Fruit fly (Drosophila melanogaster) whole organism, embryonic: ENCODE measurements around the gene GABA-B-R2.

Experiments used
- Asciz ChIP-seq: fragments of 200-800 bp; sonication (Bioruptor generic); optimal IDR thresholded peaks from 2 replicates; lab custom pipeline; 2017; ENCODE audit warnings: missing biosample characterization, mild to moderate bottlenecking, missing genetic modification characterization, missing genetic modification reagents
- Blimp-1 ChIP-seq: fragments of 200-800 bp; sonication (Bioruptor generic); optimal IDR thresholded peaks from 3 replicates; lab custom pipeline; 2018; ENCODE audit warnings: missing biosample characterization, missing genetic modification characterization, mild to moderate bottlenecking, moderate library complexity, missing genetic modification reagents
- CG10209 ChIP-seq: fragments of 200-800 bp; sonication (Bioruptor generic); optimal IDR thresholded peaks from 3 replicates; lab custom pipeline; 2017; ENCODE audit warnings: missing biosample characterization, mild to moderate bottlenecking, missing genetic modification characterization, missing genetic modification reagents
- CG10321 ChIP-seq: fragments of 200-800 bp; sonication (Bioruptor generic); IDR thresholded peaks from 2 replicates; pipeline ENCODE4 v1.3.6; 2022; ENCODE audit warnings: missing biosample characterization, missing genetic modification characterization
- CG10654 ChIP-seq: fragments of 200-800 bp; sonication (Bioruptor generic); optimal IDR thresholded peaks from 2 replicates; lab custom pipeline; 2016; ENCODE audit warnings: missing biosample characterization, missing genetic modification characterization
- CG11695 ChIP-seq: fragments of 200-800 bp; sonication (Bioruptor generic); IDR thresholded peaks from 3 replicates; pipeline ENCODE4 v1.3.6; 2022; ENCODE audit warnings: missing biosample characterization, missing genetic modification characterization
- CG15269 ChIP-seq: fragments of 200-800 bp; sonication (Bioruptor generic); optimal IDR thresholded peaks from 2 replicates; lab custom pipeline; 2018; ENCODE audit warnings: missing biosample characterization, mild to moderate bottlenecking, missing genetic modification characterization, moderate library complexity
- CG1603 ChIP-seq: fragments of 200-800 bp; sonication (Bioruptor generic); optimal IDR thresholded peaks from 2 replicates; lab custom pipeline; 2019; ENCODE audit warnings: missing biosample characterization, mild to moderate bottlenecking, missing genetic modification characterization, moderate library complexity
- CG1647 ChIP-seq: fragments of 200-800 bp; sonication (Bioruptor generic); optimal IDR thresholded peaks from 3 replicates; lab custom pipeline; 2016; ENCODE audit warnings: missing biosample characterization, missing genetic modification characterization
- CG17359 ChIP-seq: fragments of 200-800 bp; sonication (Bioruptor generic); optimal IDR thresholded peaks from 3 replicates; lab custom pipeline; 2018; ENCODE audit warnings: missing biosample characterization, mild to moderate bottlenecking, missing genetic modification characterization, moderate library complexity
- CG2116 ChIP-seq: fragments of 200-800 bp; sonication (Bioruptor generic); optimal IDR thresholded peaks from 3 replicates; lab custom pipeline; 2018; ENCODE audit warnings: missing biosample characterization, mild to moderate bottlenecking, missing genetic modification characterization
- CG30403 ChIP-seq: fragments of 200-800 bp; sonication (Bioruptor generic); optimal IDR thresholded peaks from 3 replicates; lab custom pipeline; 2016; ENCODE audit warnings: missing biosample characterization, missing genetic modification characterization
- CG31441 ChIP-seq: fragments of 200-800 bp; sonication (Bioruptor generic); IDR thresholded peaks from 2 replicates; pipeline ENCODE4 v1.3.6; 2022; ENCODE audit warnings: missing biosample characterization, missing genetic modification characterization
- CG32532 ChIP-seq: fragments of 200-800 bp; sonication (Bioruptor generic); IDR thresholded peaks from 2 replicates; pipeline ENCODE4 v1.3.6; 2022; ENCODE audit warnings: missing biosample characterization, missing genetic modification characterization
- CG4424 ChIP-seq: fragments of 200-800 bp; sonication (Bioruptor generic); optimal IDR thresholded peaks from 3 replicates; lab custom pipeline; 2016; ENCODE audit warnings: missing biosample characterization, missing genetic modification characterization
- CG6254 ChIP-seq: fragments of 200-800 bp; sonication (Bioruptor generic); optimal IDR thresholded peaks from 3 replicates; lab custom pipeline; 2017; ENCODE audit warnings: mild to moderate bottlenecking, missing biosample characterization, missing genetic modification reagents, missing genetic modification characterization
- CG7556 ChIP-seq: fragments of 200-800 bp; sonication (Bioruptor generic); optimal IDR thresholded peaks from 2 replicates; lab custom pipeline; 2017; ENCODE audit warnings: missing biosample characterization, mild to moderate bottlenecking, missing genetic modification characterization
- CG7839 ChIP-seq: fragments of 200-800 bp; sonication (Bioruptor generic); optimal IDR thresholded peaks from 3 replicates; lab custom pipeline; 2018; ENCODE audit warnings: missing biosample characterization, mild to moderate bottlenecking, missing genetic modification characterization, moderate library complexity
- CG9727 ChIP-seq: fragments of 200-800 bp; sonication (Bioruptor generic); optimal IDR thresholded peaks from 3 replicates; lab custom pipeline; 2017; ENCODE audit warnings: missing biosample characterization, mild to moderate bottlenecking, missing genetic modification characterization
- CHES-1-like ChIP-seq: fragments of 200-800 bp; sonication (Bioruptor generic); optimal IDR thresholded peaks from 2 replicates; lab custom pipeline; 2016; ENCODE audit warnings: missing biosample characterization, missing genetic modification characterization
- CkIIα-i1 ChIP-seq: fragments of 200-800 bp; sonication (Bioruptor generic); IDR thresholded peaks from 2 replicates; pipeline ENCODE4 v1.3.6; 2022; ENCODE audit warnings: missing biosample characterization, missing genetic modification characterization
- D ChIP-seq, 2 experiments: fragments of 200-800 bp in 1 of 2; fragments of >200 bp in 1 of 2; sonication (Bioruptor generic) in 1 of 2; optimal IDR thresholded peaks; 2 replicates in 1 of 2; 3 replicates in 1 of 2; lab custom pipeline; 2017; ENCODE audit warnings: mild to moderate bottlenecking in 1 of 2, missing biosample characterization in 1 of 2, missing genetic modification characterization in 1 of 2, missing genetic modification reagents in 1 of 2
- Jarid2 ChIP-seq: fragments of 200-800 bp; sonication (Bioruptor generic); optimal IDR thresholded peaks from 3 replicates; lab custom pipeline; 2017; ENCODE audit warnings: mild to moderate bottlenecking, missing biosample characterization, missing genetic modification reagents, missing genetic modification characterization
- Med ChIP-seq: fragments of 200-800 bp; sonication (Bioruptor generic); peaks from one replicate; lab custom pipeline; 2016; ENCODE audit warnings: missing biosample characterization, missing genetic modification characterization, mild to moderate bottlenecking, inconsistent platforms, moderate library complexity
- Meics ChIP-seq: fragments of 200-800 bp; sonication (Bioruptor generic); optimal IDR thresholded peaks from 2 replicates; lab custom pipeline; 2017; ENCODE audit warnings: missing biosample characterization, mild to moderate bottlenecking, missing genetic modification characterization
- Pdp1 ChIP-seq, 2 experiments: fragments of 200-800 bp; sonication (Bioruptor generic); optimal IDR thresholded peaks; 3 replicates each; lab custom pipeline; 2016; ENCODE audit warnings: missing biosample characterization in 2 of 2, missing genetic modification characterization in 2 of 2, mild to moderate bottlenecking in 1 of 2, moderate library complexity in 1 of 2
- Rfx ChIP-seq: fragments of 200-800 bp; sonication (Bioruptor generic); IDR thresholded peaks from 2 replicates; pipeline ENCODE4 v1.3.6; 2022; ENCODE audit warnings: missing biosample characterization, missing genetic modification characterization
- Sox102F ChIP-seq: fragments of 200-800 bp; sonication (Bioruptor generic); optimal IDR thresholded peaks from 2 replicates; lab custom pipeline; 2018; ENCODE audit warnings: missing biosample characterization, mild to moderate bottlenecking, missing genetic modification characterization, moderate library complexity
- Tbp ChIP-seq: fragments of >200 bp; optimal IDR thresholded peaks from 2 replicates; lab custom pipeline; 2018; ENCODE audit warnings: missing biosample characterization, missing genetic modification characterization
- ash1 ChIP-seq: fragments of 200-800 bp; sonication (Bioruptor generic); optimal IDR thresholded peaks from 2 replicates; lab custom pipeline; 2018; ENCODE audit warnings: missing biosample characterization, mild to moderate bottlenecking, missing genetic modification characterization
- az2 ChIP-seq: fragments of 200-800 bp; sonication (Bioruptor generic); optimal IDR thresholded peaks from 3 replicates; lab custom pipeline; 2016; ENCODE audit warnings: missing biosample characterization, missing genetic modification characterization
- bcd ChIP-seq: fragments of 200-800 bp; sonication (Bioruptor generic); optimal IDR thresholded peaks from 2 replicates; lab custom pipeline; 2017; ENCODE audit warnings: missing biosample characterization, mild to moderate bottlenecking, missing genetic modification characterization
- crol ChIP-seq: fragments of 200-800 bp; sonication (Bioruptor generic); IDR thresholded peaks from 2 replicates; pipeline ENCODE4 v1.3.6; 2022; ENCODE audit warnings: missing biosample characterization, missing genetic modification characterization
- dmrt99B ChIP-seq: fragments of 200-800 bp; sonication (Bioruptor generic); optimal IDR thresholded peaks from 2 replicates; lab custom pipeline; 2018; ENCODE audit warnings: missing biosample characterization, mild to moderate bottlenecking, missing genetic modification characterization, moderate library complexity
- gcm ChIP-seq: fragments of 200-800 bp; sonication (Bioruptor generic); optimal IDR thresholded peaks from 2 replicates; lab custom pipeline; 2019; ENCODE audit warnings: missing biosample characterization, mild to moderate bottlenecking, missing genetic modification characterization, moderate library complexity
- gfzf ChIP-seq: fragments of 200-800 bp; sonication (Bioruptor generic); optimal IDR thresholded peaks from 2 replicates; lab custom pipeline; 2016; ENCODE audit warnings: missing biosample characterization, mild to moderate bottlenecking, missing genetic modification characterization, moderate library complexity
- hbn ChIP-seq: fragments of 200-800 bp; sonication (Bioruptor generic); IDR thresholded peaks from 2 replicates; pipeline ENCODE4 v1.3.6; 2022; ENCODE audit warnings: missing biosample characterization, missing genetic modification characterization; ENCODE audit not compliant: partially characterized antibody
- hkb ChIP-seq, 2 experiments: fragments of 200-800 bp in 1 of 2; fragments of >200 bp in 1 of 2; sonication (Bioruptor generic) in 1 of 2; IDR thresholded peaks in 1 of 2; optimal IDR thresholded peaks in 1 of 2; 2 replicates each; pipeline versions ENCODE4 v1.3.6 to Lab custom; 2017 to 2022; ENCODE audit warnings: missing biosample characterization in 1 of 2, missing genetic modification characterization in 1 of 2
- ind ChIP-seq: fragments of 200-800 bp; sonication (Bioruptor generic); optimal IDR thresholded peaks from 3 replicates; lab custom pipeline; 2016; ENCODE audit warnings: missing biosample characterization, missing genetic modification characterization
- kni ChIP-seq: fragments of 200-800 bp; sonication (Bioruptor generic); optimal IDR thresholded peaks from 3 replicates; lab custom pipeline; 2017; ENCODE audit warnings: mild to moderate bottlenecking, missing biosample characterization, missing genetic modification reagents, missing genetic modification characterization
- nmo ChIP-seq: fragments of 200-800 bp; sonication (Bioruptor generic); optimal IDR thresholded peaks from 2 replicates; lab custom pipeline; 2018; ENCODE audit warnings: missing biosample characterization, mild to moderate bottlenecking, missing genetic modification characterization, moderate library complexity
- sens ChIP-seq: fragments of 200-800 bp; sonication (Bioruptor generic); peaks from one replicate; lab custom pipeline; 2016; ENCODE audit warnings: missing biosample characterization, missing genetic modification characterization
- sqz ChIP-seq: fragments of 200-800 bp; sonication (Bioruptor generic); optimal IDR thresholded peaks from 3 replicates; lab custom pipeline; 2018; ENCODE audit warnings: missing biosample characterization, mild to moderate bottlenecking, missing genetic modification characterization
- sr ChIP-seq: fragments of 200-800 bp; sonication (Bioruptor generic); IDR thresholded peaks from 3 replicates; pipeline ENCODE4 v1.3.6; 2022; ENCODE audit warnings: missing biosample characterization, missing genetic modification characterization
- tin ChIP-seq: fragments of 200-800 bp; sonication (Bioruptor generic); optimal IDR thresholded peaks from 3 replicates; lab custom pipeline; 2016; ENCODE audit warnings: missing biosample characterization, missing genetic modification characterization

Gene GABA-B-R2

dm6 chr3R:21824407-21825006 is 48.9 kb upstream of the GABA-B-R2 start (continued):
- TF ChIP-seq CG10321 (GFP tag; lab: Robert Waterston, UW) (peak; percentile 50; the same call in 1 of the 2 replicates), hbn (GFP tag; lab: Robert Waterston, UW) (no peak; the same call in 1 of the 2 replicates), ash1 (GFP tag; lab: Kevin White, UChicago) (no peak), CG31441 (GFP tag; lab: Robert Waterston, UW) (no peak; the same call in 1 of the 2 replicates), hkb (optimal IDR thresholded peaks at IDR 0.05; lab: Kevin White, UChicago) (no peak), hkb (GFP tag; IDR thresholded peaks at IDR 0.05; lab: Robert Waterston, UW) (no peak; the same call in 1 of the 2 replicates), Tbp (no peak), crol (peak; percentile 89), CG32532 (GFP tag; lab: Robert Waterston, UW) (no peak), CG1603 (tag; lab: Kevin White, UChicago) (no peak), D (optimal IDR thresholded peaks at IDR 0.05; lab: Kevin White, UChicago) (peak; percentile 87), D (GFP tag; optimal IDR thresholded peaks at IDR 0.05; lab: Kevin White, UChicago) (no peak), CG1647 (GFP tag; lab: Kevin White, UChicago) (no peak), CG6254 (no peak), gfzf (GFP tag; lab: Kevin White, UChicago) (no peak), CG10209 (GFP tag; lab: Kevin White, UChicago) (no peak), sqz (GFP tag; lab: Kevin White, UChicago) (no peak)

DNA sequence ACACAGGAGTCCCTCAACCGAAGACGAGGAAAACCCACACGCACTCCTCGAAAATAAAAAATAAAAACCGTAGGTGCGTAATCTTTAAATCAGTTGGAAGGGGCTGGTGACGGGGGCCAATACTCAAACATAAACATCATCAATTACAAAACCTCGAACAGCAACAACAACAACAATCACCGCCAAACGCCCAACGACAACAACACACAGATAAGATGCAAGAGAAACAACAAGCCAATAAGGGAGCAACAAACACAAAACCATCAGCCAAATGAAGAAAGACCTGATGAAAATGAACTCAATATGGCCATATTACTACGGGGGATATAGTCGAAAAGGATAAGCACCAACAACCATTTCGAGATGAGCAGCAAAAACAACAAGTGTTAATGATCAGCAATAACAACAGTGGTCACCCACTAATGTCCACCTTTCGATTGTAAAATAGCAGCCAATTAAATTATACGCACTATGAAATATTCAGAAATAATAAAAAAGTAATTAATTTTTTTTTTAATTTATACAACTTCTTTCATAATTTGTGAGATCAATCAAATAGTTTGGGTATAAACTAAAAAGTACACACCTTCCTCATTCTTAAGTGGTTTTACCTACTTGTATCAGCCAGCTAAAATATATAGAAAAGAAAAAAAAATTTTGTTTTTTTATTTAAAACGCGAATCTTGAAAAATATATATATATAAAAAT is 48.2 kb upstream of the GABA-B-R2 start:
- TF ChIP-seq dmrt99B (tag; lab: Kevin White, UChicago): peak; percentile 40
- TF ChIP-seq CG15269: peak; percentile 28
- peak; percentile 13 for TF ChIP-seq gcm (GFP tag; lab: Kevin White, UChicago)
- peak; percentile 74 for TF ChIP-seq CG9727 (GFP tag; lab: Kevin White, UChicago)
- TF ChIP-seq Rfx (GFP tag; lab: Robert Waterston, UW): 0 out of 2 replicates have a peak, but pooled peaks have one; percentile 8
- TF ChIP-seq tin (GFP tag; lab: Kevin White, UChicago): peak; percentile 33
- TF ChIP-seq CG10654 (GFP tag; lab: Kevin White, UChicago): peak; percentile 26
- TF ChIP-seq bcd: peak; percentile 33
- peak; percentile 51 for TF ChIP-seq kni (GFP tag; lab: Kevin White, UChicago)
- peak in 1 of 2 experiments; percentile 4 for TF ChIP-seq Pdp1 (GFP tag; optimal IDR thresholded peaks at IDR 0.05; lab: Kevin White, UChicago)
- TF ChIP-seq ind: peak; percentile 4
- TF ChIP-seq sr (GFP tag; lab: Robert Waterston, UW): peak; percentile 45; the same call in 1 of the 3 replicates
- TF ChIP-seq CG7839: peak; percentile 54
- TF ChIP-seq Asciz (GFP tag; lab: Kevin White, UChicago): peak; percentile 54
- TF ChIP-seq CG2116: peak; percentile 4
- TF ChIP-seq nmo (GFP tag; lab: Kevin White, UChicago): peak; percentile 37
- TF ChIP-seq Blimp-1 (GFP tag; lab: Kevin White, UChicago): peak; percentile 40
- peak; percentile 30 for TF ChIP-seq sens (GFP tag; lab: Kevin White, UChicago)
- peak; percentile 68 for TF ChIP-seq CG4424 (GFP tag; lab: Kevin White, UChicago)
- TF ChIP-seq CG30403: peak; percentile 9
- peak; percentile 17 for TF ChIP-seq Meics (GFP tag; lab: Kevin White, UChicago)
- no peak for TF ChIP-seq CkIIα-i1 (GFP tag; lab: Robert Waterston, UW)
- peak; percentile 4 for TF ChIP-seq az2 (GFP tag; lab: Kevin White, UChicago)
- TF ChIP-seq Sox102F (GFP tag; lab: Kevin White, UChicago): peak; percentile 10
- TF ChIP-seq Jarid2: peak; percentile 5
- TF ChIP-seq Med (GFP tag; lab: Kevin White, UChicago): peak; percentile 20
- TF ChIP-seq CHES-1-like: no peak
- peak; percentile 37 for TF ChIP-seq sqz (GFP tag; lab: Kevin White, UChicago)
- TF ChIP-seq CG7556 (GFP tag; lab: Kevin White, UChicago): peak; percentile 45
- TF ChIP-seq CG17359 (tag; lab: Kevin White, UChicago): peak; percentile 36
- TF ChIP-seq CG11695 (GFP tag; lab: Robert Waterston, UW): peak; percentile 50; the same call in 1 of the 3 replicates
